Worm (Caenorhabditis elegans): Measurements from ENCODE around the gene cnep-1.

DNA sequence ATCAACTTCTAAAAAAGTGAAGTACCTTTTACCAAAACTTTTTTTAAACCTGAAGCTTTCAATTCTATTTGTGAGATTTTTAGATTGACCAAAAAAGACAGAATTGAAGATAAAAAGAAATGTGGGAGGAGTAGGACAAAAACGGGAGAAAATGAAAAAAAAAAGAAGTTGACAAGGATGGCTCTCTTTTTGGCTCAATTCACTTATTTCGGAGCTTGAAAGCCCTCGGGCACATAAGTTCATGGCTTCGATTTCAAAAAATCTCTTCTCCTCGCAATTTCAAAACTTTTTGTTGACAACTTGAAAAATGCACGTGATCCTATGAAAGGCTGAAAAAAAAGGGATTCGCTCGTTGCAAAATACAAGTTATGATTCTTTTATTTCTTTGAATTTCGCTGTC, 16.1 kb downstream of the cnep-1 start:
- TF ChIP-seq ama-1 (optimal IDR thresholded peaks at IDR 0.05) (no peak), ZK546.5 (tag; optimal IDR thresholded peaks at IDR 0.05) (no peak), elt-2 (tag; optimal IDR thresholded peaks at IDR 0.05) (no peak), unc-39 (tag; optimal IDR thresholded peaks at IDR 0.05) (no peak), lin-15B (tag; optimal IDR thresholded peaks at IDR 0.05) (no peak), pqm-1 (tag; optimal IDR thresholded peaks at IDR 0.05) (no peak)

All from whole organism, L3 larva.